Fruit fly (Drosophila melanogaster) Kc167 (cell line): Measurements from ENCODE around the gene 5-HT2A.

ENCODE experiments used
- Myc ChIP-seq: fragments of >200 bp; optimal IDR thresholded peaks from 2 replicates; lab custom pipeline; 2017; ENCODE audit warnings: missing external identifiers
- psq ChIP-seq: fragments of >200 bp; optimal IDR thresholded peaks from 2 replicates; lab custom pipeline; 2017; ENCODE audit warnings: missing external identifiers

DNA sequence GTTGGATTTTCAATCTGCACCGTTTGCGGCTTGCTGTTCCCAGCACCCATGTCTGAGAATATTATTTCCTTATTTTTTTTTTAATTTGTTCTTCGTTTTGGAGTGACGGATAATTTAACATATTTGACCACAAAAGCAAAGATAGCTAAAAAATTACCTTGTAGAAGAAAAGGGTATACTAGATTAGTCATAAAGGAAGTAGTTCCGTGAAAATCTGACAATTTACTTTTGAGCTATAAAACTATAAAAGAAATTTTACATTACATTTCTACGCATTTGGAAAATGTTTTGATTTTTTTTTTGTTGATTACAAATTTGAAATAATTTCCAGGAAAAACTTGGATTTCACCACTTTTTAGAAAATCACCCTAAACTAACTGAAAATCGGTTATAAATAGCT lies 34.1 kb upstream of the 5-HT2A start, which contains the start of gene CG32945:
- TF ChIP-seq Myc (lab: Kevin White, UChicago) (no peak), psq (no peak)
